Fruit fly (Drosophila melanogaster) S2 (cell line): ENCODE results near the gene CG33695.

Source experiments
- CG8478 ChIP-seq: fragments of >200 bp; optimal IDR thresholded peaks from 2 replicates; lab custom pipeline; 2018
- CTCF ChIP-seq, 2 experiments: fragments of >200 bp; optimal IDR thresholded peaks; 2 replicates each; lab custom pipeline; 2018

dm6 chr2L:11228039-11228438 lies 49.8 kb upstream of the CG33695 start:
- TF ChIP-seq CG8478 (lab: Kevin White, UChicago), result no peak
- TF ChIP-seq CTCF (optimal IDR thresholded peaks at IDR 0.05; lab: Kevin White, UChicago), result no peak
